Fruit fly (Drosophila melanogaster) whole organism, embryonic: ENCODE data around the gene Sec10.

Source experiments
- Ada2b ChIP-seq: fragments of 200-800 bp; sonication (Bioruptor generic); IDR thresholded peaks from 2 replicates; pipeline ENCODE4 v1.3.6; 2022; ENCODE audit warnings: missing biosample characterization, missing genetic modification characterization
- CG10147 ChIP-seq: fragments of 200-800 bp; sonication (Bioruptor generic); optimal IDR thresholded peaks from 2 replicates; lab custom pipeline; 2019; ENCODE audit warnings: missing biosample characterization, mild to moderate bottlenecking, missing genetic modification characterization, moderate library complexity
- CG11398 ChIP-seq: fragments of 200-800 bp; sonication (Bioruptor generic); optimal IDR thresholded peaks from 2 replicates; lab custom pipeline; 2016; ENCODE audit warnings: missing biosample characterization, missing genetic modification characterization
- CG12236 ChIP-seq: fragments of 200-800 bp; sonication (Bioruptor generic); optimal IDR thresholded peaks from 2 replicates; lab custom pipeline; 2016; ENCODE audit warnings: missing biosample characterization, missing genetic modification characterization
- CG13775 ChIP-seq: fragments of 200-800 bp; sonication (Bioruptor generic); optimal IDR thresholded peaks from 3 replicates; lab custom pipeline; 2017; ENCODE audit warnings: missing biosample characterization, mild to moderate bottlenecking, missing genetic modification characterization
- CG14050 ChIP-seq: fragments of 200-800 bp; sonication (Bioruptor generic); IDR thresholded peaks from 3 replicates; pipeline ENCODE4 v1.3.6; 2022; ENCODE audit warnings: missing biosample characterization, missing genetic modification characterization
- CG14667 ChIP-seq: fragments of 200-800 bp; sonication (Bioruptor generic); IDR thresholded peaks from 2 replicates; pipeline ENCODE4 v1.3.6; 2022; ENCODE audit warnings: missing biosample characterization, missing genetic modification characterization
- CG15073 ChIP-seq: fragments of 200-800 bp; sonication (Bioruptor generic); optimal IDR thresholded peaks from 2 replicates; lab custom pipeline; 2016; ENCODE audit warnings: missing biosample characterization, missing genetic modification characterization
- CG15514 ChIP-seq: fragments of 200-800 bp; sonication (Bioruptor generic); optimal IDR thresholded peaks from 3 replicates; lab custom pipeline; 2017; ENCODE audit warnings: missing biosample characterization, missing genetic modification characterization, mild to moderate bottlenecking, moderate library complexity, missing genetic modification reagents
- CG15601 ChIP-seq: fragments of 200-800 bp; sonication (Bioruptor generic); optimal IDR thresholded peaks from 3 replicates; lab custom pipeline; 2019; ENCODE audit warnings: missing biosample characterization, mild to moderate bottlenecking, missing genetic modification characterization, moderate library complexity
- CG17612 ChIP-seq: fragments of 200-800 bp; sonication (Bioruptor generic); IDR thresholded peaks from 2 replicates; pipeline ENCODE4 v1.3.6; 2022; ENCODE audit warnings: missing biosample characterization, missing genetic modification characterization
- CG17829 ChIP-seq: fragments of 200-800 bp; optimal IDR thresholded peaks from 2 replicates; lab custom pipeline; 2019; ENCODE audit warnings: missing biosample characterization, mild to moderate bottlenecking, missing genetic modification characterization, moderate library complexity
- CG3163 ChIP-seq: fragments of 200-800 bp; sonication (Bioruptor generic); optimal IDR thresholded peaks from 3 replicates; lab custom pipeline; 2016; ENCODE audit warnings: missing biosample characterization, missing genetic modification characterization
- CG32772 ChIP-seq: fragments of 200-800 bp; sonication (Bioruptor generic); IDR thresholded peaks from 2 replicates; pipeline ENCODE4 v1.3.6; 2022; ENCODE audit warnings: missing biosample characterization, missing genetic modification characterization
- CG4854 ChIP-seq: fragments of 200-800 bp; sonication (Bioruptor generic); optimal IDR thresholded peaks from 2 replicates; lab custom pipeline; 2016; ENCODE audit warnings: missing biosample characterization, missing genetic modification characterization, inconsistent platforms
- CG5180 ChIP-seq: fragments of 200-800 bp; sonication (Bioruptor generic); optimal IDR thresholded peaks from 3 replicates; lab custom pipeline; 2017; ENCODE audit warnings: missing biosample characterization, missing genetic modification characterization, mild to moderate bottlenecking, moderate library complexity, missing genetic modification reagents
- CG7963 ChIP-seq: fragments of 200-800 bp; sonication (Bioruptor generic); IDR thresholded peaks from 3 replicates; pipeline ENCODE4 v1.3.6; 2022; ENCODE audit warnings: missing biosample characterization, missing genetic modification characterization; ENCODE audit not compliant: partially characterized antibody
- Dbx ChIP-seq: fragments of 200-800 bp; sonication (Bioruptor generic); IDR thresholded peaks from 3 replicates; pipeline ENCODE4 v1.3.6; 2022; ENCODE audit warnings: missing biosample characterization, missing genetic modification characterization
- Dp ChIP-seq: fragments of 200-800 bp; sonication (Bioruptor generic); optimal IDR thresholded peaks from 2 replicates; lab custom pipeline; 2018; ENCODE audit warnings: missing biosample characterization, mild to moderate bottlenecking, missing genetic modification characterization, moderate library complexity
- Ets65A ChIP-seq: fragments of 200-800 bp; sonication (Bioruptor generic); peaks from one replicate; lab custom pipeline; 2016; ENCODE audit warnings: missing biosample characterization, missing genetic modification characterization
- H2.0 ChIP-seq: fragments of 200-800 bp; sonication (Bioruptor generic); IDR thresholded peaks from 2 replicates; pipeline ENCODE4 v1.3.6; 2022; ENCODE audit warnings: missing biosample characterization, missing genetic modification characterization
- MTF-1 ChIP-seq: fragments of 200-800 bp; sonication (Bioruptor generic); optimal IDR thresholded peaks from 2 replicates; lab custom pipeline; 2018; ENCODE audit warnings: missing biosample characterization, mild to moderate bottlenecking, missing genetic modification characterization, borderline replicate concordance
- Myb ChIP-seq: fragments of 200-800 bp; sonication (Bioruptor generic); optimal IDR thresholded peaks from 2 replicates; lab custom pipeline; 2016; ENCODE audit warnings: missing biosample characterization, missing genetic modification characterization
- Nf-YC ChIP-seq: fragments of 200-800 bp; optimal IDR thresholded peaks from 3 replicates; lab custom pipeline; 2019; ENCODE audit warnings: missing biosample characterization, mild to moderate bottlenecking, missing genetic modification characterization, moderate library complexity
- PHDP ChIP-seq: fragments of 200-800 bp; sonication (Bioruptor generic); optimal IDR thresholded peaks from 3 replicates; lab custom pipeline; 2018; ENCODE audit warnings: missing biosample characterization, mild to moderate bottlenecking, missing genetic modification characterization, moderate library complexity
- Rx ChIP-seq: fragments of 200-800 bp; sonication (Bioruptor generic); IDR thresholded peaks from 2 replicates; pipeline ENCODE4 v1.3.6; 2022; ENCODE audit warnings: missing biosample characterization, missing genetic modification characterization
- Scr ChIP-seq: fragments of 200-800 bp; sonication (Bioruptor generic); IDR thresholded peaks from 2 replicates; pipeline ENCODE4 v1.3.6; 2022; ENCODE audit warnings: missing biosample characterization, missing genetic modification characterization; ENCODE audit not compliant: partially characterized antibody
- al ChIP-seq: fragments of 200-800 bp; sonication (Bioruptor generic); IDR thresholded peaks from 2 replicates; pipeline ENCODE4 v1.3.6; 2022; ENCODE audit warnings: missing biosample characterization, missing genetic modification characterization
- amos ChIP-seq: fragments of 200-800 bp; sonication (Bioruptor generic); IDR thresholded peaks from 2 replicates; pipeline ENCODE4 v1.3.6; 2022; ENCODE audit warnings: missing biosample characterization, missing genetic modification characterization; ENCODE audit not compliant: partially characterized antibody
- ara ChIP-seq: fragments of 200-800 bp; sonication (Bioruptor generic); IDR thresholded peaks from 2 replicates; pipeline ENCODE4 v1.3.6; 2022; ENCODE audit warnings: missing biosample characterization, missing genetic modification characterization
- bab2 ChIP-seq: fragments of 200-800 bp; sonication (Bioruptor generic); optimal IDR thresholded peaks from 2 replicates; lab custom pipeline; 2016; ENCODE audit warnings: missing biosample characterization, missing genetic modification characterization
- caup ChIP-seq: fragments of 200-800 bp; sonication (Bioruptor generic); optimal IDR thresholded peaks from 3 replicates; lab custom pipeline; 2017; ENCODE audit warnings: missing biosample characterization, mild to moderate bottlenecking, missing genetic modification characterization, moderate library complexity; ENCODE audit not compliant: severe bottlenecking
- en ChIP-seq: fragments of 200-800 bp; sonication (Bioruptor generic); optimal IDR thresholded peaks from 2 replicates; lab custom pipeline; 2016; ENCODE audit warnings: missing biosample characterization, missing genetic modification characterization
- fd102C ChIP-seq: fragments of 200-800 bp; sonication (Bioruptor generic); optimal IDR thresholded peaks from 2 replicates; lab custom pipeline; 2018; ENCODE audit warnings: missing biosample characterization, mild to moderate bottlenecking, missing genetic modification characterization, moderate library complexity
- gem ChIP-seq: fragments of 200-800 bp; sonication (Bioruptor generic); optimal IDR thresholded peaks from 2 replicates; lab custom pipeline; 2019; ENCODE audit warnings: missing biosample characterization, mild to moderate bottlenecking, missing genetic modification characterization, moderate library complexity
- ind ChIP-seq: fragments of 200-800 bp; sonication (Bioruptor generic); optimal IDR thresholded peaks from 3 replicates; lab custom pipeline; 2016; ENCODE audit warnings: missing biosample characterization, missing genetic modification characterization
- lilli ChIP-seq: fragments of 200-800 bp; sonication (Bioruptor generic); optimal IDR thresholded peaks from 3 replicates; lab custom pipeline; 2016; ENCODE audit warnings: missing biosample characterization, missing genetic modification characterization
- lov ChIP-seq, 2 experiments: fragments of 200-800 bp in 1 of 2; fragments of >200 bp in 1 of 2; sonication (Bioruptor generic) in 1 of 2; IDR thresholded peaks in 1 of 2; optimal IDR thresholded peaks in 1 of 2; 2 replicates in 1 of 2; 3 replicates in 1 of 2; pipeline versions ENCODE4 v1.3.6 to Lab custom; 2017 to 2022; ENCODE audit warnings: missing biosample characterization in 1 of 2, missing genetic modification characterization in 1 of 2
- otp ChIP-seq: fragments of 200-800 bp; sonication (Bioruptor generic); IDR thresholded peaks from 3 replicates; pipeline ENCODE4, ENCODE4 v1.3.6; 2022; ENCODE audit warnings: missing biosample characterization, missing genetic modification characterization
- sim ChIP-seq: fragments of 200-800 bp; sonication (Bioruptor generic); IDR thresholded peaks from 2 replicates; pipeline ENCODE4 v1.3.6; 2022; ENCODE audit warnings: missing biosample characterization, missing genetic modification characterization
- ssp ChIP-seq: fragments of 200-800 bp; sonication (Bioruptor generic); IDR thresholded peaks from 2 replicates; pipeline ENCODE4 v1.3.6; 2022; ENCODE audit warnings: missing biosample characterization, missing genetic modification characterization
- stc ChIP-seq: fragments of 200-800 bp; sonication (Bioruptor generic); IDR thresholded peaks from 2 replicates; pipeline ENCODE4 v1.3.6; 2022; ENCODE audit warnings: missing biosample characterization, missing genetic modification characterization
- tll ChIP-seq, 2 experiments: fragments of 200-800 bp in 1 of 2; fragments of >200 bp in 1 of 2; sonication (Bioruptor generic) in 1 of 2; optimal IDR thresholded peaks; 2 replicates each; lab custom pipeline; 2017 to 2019; ENCODE audit warnings: missing biosample characterization in 2 of 2, missing genetic modification characterization in 2 of 2, mild to moderate bottlenecking in 1 of 2, moderate library complexity in 1 of 2
- toy ChIP-seq: fragments of 200-800 bp; sonication (Bioruptor generic); IDR thresholded peaks from 2 replicates; pipeline ENCODE4 v1.3.6; 2022; ENCODE audit warnings: missing biosample characterization, missing genetic modification characterization
- unpg ChIP-seq: fragments of 200-800 bp; sonication (Bioruptor generic); optimal IDR thresholded peaks from 3 replicates; lab custom pipeline; 2018; ENCODE audit warnings: missing biosample characterization, mild to moderate bottlenecking, missing genetic modification characterization, moderate library complexity
- vnd ChIP-seq: fragments of 200-800 bp; sonication (Bioruptor generic); IDR thresholded peaks from 3 replicates; pipeline ENCODE4 v1.3.6; 2022; ENCODE audit warnings: missing biosample characterization, missing genetic modification characterization; ENCODE audit not compliant: partially characterized antibody
- zen2 ChIP-seq: fragments of 200-800 bp; sonication (Bioruptor generic); IDR thresholded peaks from 3 replicates; pipeline ENCODE4 v1.3.6; 2022; ENCODE audit warnings: missing biosample characterization, missing genetic modification characterization; ENCODE audit not compliant: partially characterized antibody

The Sec10 gene

DNA sequence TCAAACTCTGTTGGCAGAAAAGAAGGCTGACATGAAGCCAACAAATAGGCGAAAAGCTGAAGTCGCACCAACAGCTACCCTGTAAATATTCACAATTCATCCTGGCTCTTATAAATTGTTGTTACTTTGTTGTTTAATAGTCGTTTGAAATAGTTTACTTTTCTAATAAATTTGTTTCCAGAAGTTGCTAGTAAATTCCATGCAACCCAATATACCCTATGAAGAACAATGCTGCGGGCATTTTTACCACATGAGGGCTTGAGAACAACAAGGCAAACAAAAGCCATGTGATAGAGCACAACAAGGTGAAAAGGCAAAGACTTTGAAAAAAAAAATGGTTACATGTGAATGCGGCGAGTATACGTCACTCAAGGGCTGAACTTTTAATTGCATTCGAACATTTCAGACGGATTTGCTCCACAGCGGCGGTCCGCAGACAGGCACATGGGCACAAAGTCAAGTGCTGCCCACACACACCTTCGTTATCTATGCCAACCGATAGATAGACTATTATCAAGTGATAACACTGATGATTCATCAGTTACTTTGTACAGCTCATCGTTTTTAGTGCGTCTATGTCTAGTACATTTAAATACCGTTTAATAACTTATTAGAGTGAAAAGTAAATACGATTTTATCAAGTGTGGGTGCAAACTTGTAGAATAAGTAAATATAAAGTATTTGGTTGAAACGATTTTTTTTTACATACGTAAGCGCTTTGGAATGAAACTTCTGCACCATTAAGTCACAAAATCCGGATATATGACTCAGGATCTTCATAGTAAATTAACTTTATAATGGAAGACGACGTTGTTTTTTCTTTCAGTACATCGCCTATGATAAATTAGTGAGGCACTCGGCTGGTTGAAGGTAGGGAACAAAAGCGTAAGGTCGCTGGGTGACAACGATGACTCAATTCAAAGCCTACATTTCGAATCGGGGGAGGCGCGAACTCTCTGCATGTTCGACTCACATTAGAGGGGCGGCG is 35.3 kb upstream of the Sec10 start (continued):
- TF ChIP-seq H2.0 (GFP tag; lab: Robert Waterston, UW) (peak; percentile 87), vnd (GFP tag; lab: Robert Waterston, UW) (no peak), al (GFP tag; lab: Robert Waterston, UW) (peak; percentile 80), Ada2b (GFP tag; lab: Robert Waterston, UW) (peak; percentile 89), CG17829 (peak; percentile 73), CG10147 (GFP tag; lab: Kevin White, UChicago) (peak; percentile 54), tll (GFP tag; optimal IDR thresholded peaks at IDR 0.05; lab: Kevin White, UChicago) (no peak), CG14050 (GFP tag; lab: Robert Waterston, UW) (peak; percentile 76), fd102C (no peak), MTF-1 (peak; percentile 36), CG15601 (tag; lab: Kevin White, UChicago) (peak; percentile 58), Scr (GFP tag; lab: Robert Waterston, UW) (no peak), amos (GFP tag; lab: Robert Waterston, UW) (no peak), unpg (GFP tag; lab: Kevin White, UChicago) (peak; percentile 76), toy (GFP tag; lab: Robert Waterston, UW) (no peak), lov (optimal IDR thresholded peaks at IDR 0.05; lab: Kevin White, UChicago) (no peak), lov (GFP tag; IDR thresholded peaks at IDR 0.05; lab: Robert Waterston, UW) (peak; percentile 61; the same call in 1 of the 3 replicates), CG14667 (GFP tag; lab: Robert Waterston, UW) (peak; percentile 49; the same call in 1 of the 2 replicates), CG32772 (peak; percentile 82), CG15073 (GFP tag; lab: Kevin White, UChicago) (no peak), ara (GFP tag; lab: Robert Waterston, UW) (peak; percentile 76; the same call in 1 of the 2 replicates), Nf-YC (tag; lab: Kevin White, UChicago) (no peak), stc (peak; percentile 85), CG5180 (GFP tag; lab: Kevin White, UChicago) (no peak), Myb (GFP tag; lab: Kevin White, UChicago) (peak; percentile 51), bab2 (peak; percentile 85), ind (GFP tag; lab: Kevin White, UChicago) (peak; percentile 82), CG13775 (GFP tag; lab: Kevin White, UChicago) (peak; percentile 60), lilli (peak; percentile 86), gem (tag; lab: Kevin White, UChicago) (peak; percentile 81), PHDP (peak; percentile 79), CG15514 (peak; percentile 65), sim (0 out of 2 replicates have a peak, but pooled peaks have one; percentile 54), CG4854 (peak; percentile 65), Dbx (GFP tag; lab: Robert Waterston, UW) (peak; percentile 87), caup (peak; percentile 73), Dp (no peak), CG7963 (GFP tag; lab: Robert Waterston, UW) (no peak), CG12236 (GFP tag; lab: Kevin White, UChicago) (peak; percentile 33), otp (GFP tag; lab: Robert Waterston, UW) (peak; percentile 72; the same call in 2 of the 3 replicates), zen2 (no peak), CG11398 (GFP tag; lab: Kevin White, UChicago) (peak; percentile 71), Rx (peak; percentile 44; the same call in 1 of the 2 replicates), CG3163 (GFP tag; lab: Kevin White, UChicago) (peak; percentile 29), CG17612 (GFP tag; lab: Robert Waterston, UW) (no peak), en (GFP tag; lab: Kevin White, UChicago) (peak; percentile 60), ssp (GFP tag; lab: Robert Waterston, UW) (peak; percentile 64), Ets65A (peak; percentile 97)
